Worm (Caenorhabditis elegans) whole organism, L2 larva: Measurements from ENCODE around the gene fat-7.

ENCODE experiments used
- ZK546.5 ChIP-seq: sonication (generic microtip); optimal IDR thresholded peaks from 2 replicates; lab custom pipeline; 2017; ENCODE audit warnings: missing biosample characterization, missing genetic modification characterization
- aly-2 ChIP-seq: fragments of 150-350 bp; optimal IDR thresholded peaks from 2 replicates; lab custom pipeline; 2014; ENCODE audit warnings: missing biosample characterization, missing genetic modification characterization
- egl-27 ChIP-seq: sonication (generic microtip); optimal IDR thresholded peaks from 3 replicates; lab custom pipeline; 2017; ENCODE audit warnings: missing biosample characterization, missing genetic modification reagents, missing genetic modification characterization
- nhr-25 ChIP-seq: fragments of 150-350 bp; sonication (generic microtip); optimal IDR thresholded peaks from 3 replicates; lab custom pipeline; 2014; ENCODE audit warnings: missing biosample characterization, missing genetic modification characterization

ce11 chrV:7196498-7196966 is 43.6 kb upstream of the fat-7 start, which contains the start of gene F09G2.2:
- TF ChIP-seq ZK546.5, result peak; percentile 31
- TF ChIP-seq nhr-25 (tag; lab: Kevin White, UChicago), result peak; percentile 90
- TF ChIP-seq egl-27 (tag; lab: Kevin White, UChicago), result peak; percentile 78
- no peak for TF ChIP-seq aly-2 (tag; lab: Kevin White, UChicago)
